Fruit fly (Drosophila melanogaster) whole organism, prepupa: Measurements from ENCODE around the gene Ubi-p63E.
A peak's percentile ranks its signal among the peaks of the same experiment; 100 is the strongest.

Experiments
- CG10669 ChIP-seq: fragments of 200-800 bp; sonication (Bioruptor generic); optimal IDR thresholded peaks from 3 replicates; lab custom pipeline; 2018; ENCODE audit warnings: missing biosample characterization, mild to moderate bottlenecking, missing genetic modification characterization, moderate library complexity
- CG11294 ChIP-seq: fragments of 200-800 bp; sonication (Bioruptor generic); IDR thresholded peaks from 2 replicates; pipeline ENCODE4 v1.3.6; 2022; ENCODE audit warnings: missing biosample characterization, missing genetic modification characterization
- CG11762 ChIP-seq: fragments of 200-800 bp; sonication (Bioruptor generic); optimal IDR thresholded peaks from 3 replicates; lab custom pipeline; 2016; ENCODE audit warnings: missing biosample characterization, missing genetic modification characterization; ENCODE audit not compliant: insufficient read depth
- CG15336 ChIP-seq: fragments of 200-800 bp; sonication (Bioruptor generic); IDR thresholded peaks from 2 replicates; pipeline ENCODE4 v1.3.6; 2022; ENCODE audit warnings: missing biosample characterization, missing genetic modification characterization
- CG16779 ChIP-seq: fragments of 200-800 bp; sonication (Bioruptor generic); optimal IDR thresholded peaks from 3 replicates; lab custom pipeline; 2017; ENCODE audit warnings: missing biosample characterization, mild to moderate bottlenecking, missing genetic modification characterization
- CG3032 ChIP-seq: fragments of 200-800 bp; optimal IDR thresholded peaks from 2 replicates; lab custom pipeline; 2019; ENCODE audit warnings: missing biosample characterization, mild to moderate bottlenecking, missing genetic modification characterization, moderate library complexity
- CG31627 ChIP-seq: fragments of 200-800 bp; sonication (Bioruptor generic); optimal IDR thresholded peaks from 3 replicates; lab custom pipeline; 2016; ENCODE audit warnings: missing biosample characterization, missing genetic modification characterization
- CG3919 ChIP-seq: fragments of 200-800 bp; sonication (Bioruptor generic); optimal IDR thresholded peaks from 3 replicates; lab custom pipeline; 2016; ENCODE audit warnings: missing biosample characterization, missing genetic modification characterization
- CG4318 ChIP-seq: fragments of 200-800 bp; sonication (Bioruptor generic); optimal IDR thresholded peaks from 3 replicates; lab custom pipeline; 2017; ENCODE audit warnings: missing biosample characterization, mild to moderate bottlenecking, missing genetic modification characterization
- CG6163 ChIP-seq: fragments of 200-800 bp; sonication (Bioruptor generic); IDR thresholded peaks from 3 replicates; pipeline ENCODE4 v1.3.6; 2022; ENCODE audit warnings: missing biosample characterization, missing genetic modification characterization
- CG6276 ChIP-seq: fragments of 200-800 bp; sonication (Bioruptor generic); optimal IDR thresholded peaks from 2 replicates; lab custom pipeline; 2017; ENCODE audit warnings: missing biosample characterization, mild to moderate bottlenecking, missing genetic modification characterization
- CG6792 ChIP-seq: fragments of 200-800 bp; sonication (Bioruptor generic); optimal IDR thresholded peaks from 3 replicates; lab custom pipeline; 2016; ENCODE audit warnings: missing biosample characterization, missing genetic modification characterization
- CG6808 ChIP-seq: fragments of 200-800 bp; sonication (Bioruptor generic); optimal IDR thresholded peaks from 3 replicates; lab custom pipeline; 2017; ENCODE audit warnings: missing biosample characterization, missing genetic modification characterization, mild to moderate bottlenecking, moderate library complexity, missing genetic modification reagents
- CG6854 ChIP-seq: fragments of 200-800 bp; sonication (Bioruptor generic); optimal IDR thresholded peaks from 2 replicates; lab custom pipeline; 2017; ENCODE audit warnings: missing biosample characterization, mild to moderate bottlenecking, missing genetic modification characterization
- CG7368 ChIP-seq: fragments of 200-800 bp; sonication (Bioruptor generic); optimal IDR thresholded peaks from 3 replicates; lab custom pipeline; 2016; ENCODE audit warnings: missing biosample characterization, missing genetic modification characterization
- CG8632 ChIP-seq: fragments of 200-800 bp; sonication (Bioruptor generic); optimal IDR thresholded peaks from 3 replicates; lab custom pipeline; 2016; ENCODE audit warnings: missing biosample characterization, missing genetic modification characterization
- CG9139 ChIP-seq: fragments of 200-800 bp; sonication (Bioruptor generic); optimal IDR thresholded peaks from 3 replicates; lab custom pipeline; 2017; ENCODE audit warnings: missing biosample characterization, mild to moderate bottlenecking, missing genetic modification characterization
- Eip78C ChIP-seq: fragments of 200-800 bp; sonication (Bioruptor generic); peaks from one replicate; lab custom pipeline; 2016; ENCODE audit warnings: missing biosample characterization, missing genetic modification characterization
- Ets21C ChIP-seq: fragments of 200-800 bp; sonication (Bioruptor generic); optimal IDR thresholded peaks from 3 replicates; lab custom pipeline; 2016; ENCODE audit warnings: missing biosample characterization, missing genetic modification characterization
- Ets96B ChIP-seq: fragments of 200-800 bp; optimal IDR thresholded peaks from 2 replicates; lab custom pipeline; 2019; ENCODE audit warnings: missing biosample characterization, mild to moderate bottlenecking, missing genetic modification characterization, moderate library complexity
- Lpt ChIP-seq: fragments of 200-800 bp; sonication (Bioruptor generic); optimal IDR thresholded peaks from 3 replicates; lab custom pipeline; 2016; ENCODE audit warnings: missing biosample characterization, missing genetic modification characterization
- Met ChIP-seq: fragments of 200-800 bp; sonication (Bioruptor generic); optimal IDR thresholded peaks from 3 replicates; lab custom pipeline; 2016; ENCODE audit warnings: missing biosample characterization, missing genetic modification characterization
- OdsH ChIP-seq: fragments of 200-800 bp; sonication (Bioruptor generic); optimal IDR thresholded peaks from 3 replicates; lab custom pipeline; 2016; ENCODE audit warnings: missing biosample characterization, missing genetic modification characterization
- Sox102F ChIP-seq: fragments of 200-800 bp; sonication (Bioruptor generic); optimal IDR thresholded peaks from 2 replicates; lab custom pipeline; 2016; ENCODE audit warnings: missing biosample characterization, mild to moderate bottlenecking, missing genetic modification characterization
- Sox14 ChIP-seq: fragments of 200-800 bp; sonication (Bioruptor generic); optimal IDR thresholded peaks from 3 replicates; lab custom pipeline; 2016; ENCODE audit warnings: missing biosample characterization, missing genetic modification characterization
- Sox15 ChIP-seq: fragments of 200-800 bp; sonication (Bioruptor generic); optimal IDR thresholded peaks from 3 replicates; lab custom pipeline; 2016; ENCODE audit warnings: missing biosample characterization, missing genetic modification characterization
- achi ChIP-seq: fragments of 200-800 bp; sonication (Bioruptor generic); optimal IDR thresholded peaks from 3 replicates; lab custom pipeline; 2016; ENCODE audit warnings: missing biosample characterization, missing genetic modification characterization
- cyc ChIP-seq: fragments of 200-800 bp; sonication (Bioruptor generic); optimal IDR thresholded peaks from 3 replicates; lab custom pipeline; 2016; ENCODE audit warnings: missing biosample characterization, missing genetic modification characterization
- dac ChIP-seq: fragments of 200-800 bp; sonication (Bioruptor generic); optimal IDR thresholded peaks from 2 replicates; lab custom pipeline; 2017; ENCODE audit warnings: missing biosample characterization, mild to moderate bottlenecking, missing genetic modification characterization
- eg ChIP-seq: fragments of 200-800 bp; sonication (Bioruptor generic); IDR thresholded peaks from 3 replicates; pipeline ENCODE4 v1.3.6; 2022; ENCODE audit warnings: missing biosample characterization, missing genetic modification characterization
- esn ChIP-seq: fragments of 200-800 bp; sonication (Bioruptor generic); optimal IDR thresholded peaks from 2 replicates; lab custom pipeline; 2016; ENCODE audit warnings: missing biosample characterization, mild to moderate bottlenecking, missing genetic modification characterization, moderate library complexity
- fd59A ChIP-seq: fragments of 200-800 bp; sonication (Bioruptor generic); optimal IDR thresholded peaks from 2 replicates; lab custom pipeline; 2017; ENCODE audit warnings: missing biosample characterization, mild to moderate bottlenecking, missing genetic modification characterization, missing genetic modification reagents
- fkh ChIP-seq: fragments of 200-800 bp; sonication (Bioruptor generic); optimal IDR thresholded peaks from 3 replicates; lab custom pipeline; 2017; ENCODE audit warnings: missing biosample characterization, mild to moderate bottlenecking, missing genetic modification characterization, moderate library complexity
- lz ChIP-seq: fragments of 200-800 bp; sonication (Bioruptor generic); optimal IDR thresholded peaks from 3 replicates; lab custom pipeline; 2016; ENCODE audit warnings: missing biosample characterization, missing genetic modification characterization
- net ChIP-seq: fragments of 200-800 bp; sonication (Bioruptor generic); optimal IDR thresholded peaks from 3 replicates; lab custom pipeline; 2016; ENCODE audit warnings: missing biosample characterization, missing genetic modification characterization
- salr ChIP-seq, 2 experiments: fragments of 200-800 bp; sonication (Bioruptor generic); optimal IDR thresholded peaks; 3 replicates each; lab custom pipeline; 2016 to 2018; ENCODE audit warnings: missing biosample characterization in 2 of 2, missing genetic modification characterization in 2 of 2, mild to moderate bottlenecking in 1 of 2
- ss ChIP-seq, 2 experiments: fragments of 200-800 bp; sonication (Bioruptor generic); optimal IDR thresholded peaks; 2 replicates in 1 of 2; 3 replicates in 1 of 2; lab custom pipeline; 2017 to 2018; ENCODE audit warnings: mild to moderate bottlenecking in 2 of 2, missing biosample characterization in 2 of 2, missing genetic modification characterization in 2 of 2, moderate library complexity in 1 of 2
- svp ChIP-seq: fragments of 200-800 bp; sonication (Bioruptor generic); peaks from one replicate; lab custom pipeline; 2016; ENCODE audit warnings: missing biosample characterization, missing genetic modification characterization
- vri ChIP-seq: fragments of 200-800 bp; sonication (Bioruptor generic); optimal IDR thresholded peaks from 3 replicates; lab custom pipeline; 2016; ENCODE audit warnings: missing biosample characterization, mild to moderate bottlenecking, missing genetic modification characterization

The Ubi-p63E gene

DNA sequence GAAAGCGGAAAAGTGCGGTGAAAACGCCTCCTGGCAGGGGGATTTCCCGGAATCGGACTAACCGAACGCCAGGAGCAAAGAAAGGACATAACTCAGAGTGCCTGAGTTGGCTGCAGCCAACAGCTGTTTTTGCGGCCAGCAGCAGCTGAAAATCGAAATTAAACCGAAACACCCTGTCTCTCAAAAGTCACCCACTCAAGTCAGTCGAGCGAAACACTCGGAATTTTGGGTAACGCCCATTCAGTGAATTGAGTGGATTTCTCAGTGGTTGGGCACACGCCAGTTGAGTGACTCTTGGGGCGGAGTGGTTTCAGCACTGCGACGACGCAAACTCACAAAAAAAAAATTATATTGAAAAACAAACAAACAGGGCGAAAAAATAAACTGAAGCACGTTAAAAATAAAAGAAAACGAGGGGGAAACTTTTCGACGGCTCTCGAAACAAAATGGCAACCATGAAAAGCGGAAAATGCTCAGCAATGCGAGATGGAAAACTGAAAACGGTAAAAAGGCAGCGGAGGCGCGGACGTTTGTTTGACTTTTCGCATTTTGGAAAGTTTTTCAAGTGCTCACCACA, 24.2 kb downstream of the Ubi-p63E start (continued):
- peak; percentile 82 for TF ChIP-seq CG16779
- no peak for TF ChIP-seq svp
- TF ChIP-seq Sox14 = no peak
- peak; percentile 84 for TF ChIP-seq CG6808 (GFP tag; lab: Kevin White, UChicago)
- peak; percentile 21; the same call in 1 of the 2 replicates for TF ChIP-seq CG11294 (GFP tag; lab: Robert Waterston, UW)
- TF ChIP-seq fkh (GFP tag; lab: Kevin White, UChicago) = no peak
- no peak for TF ChIP-seq fd59A (GFP tag; lab: Kevin White, UChicago)
- peak; percentile 96 for TF ChIP-seq CG6163 (GFP tag; lab: Robert Waterston, UW)
- TF ChIP-seq CG7368 (GFP tag; lab: Kevin White, UChicago) = peak; percentile 77
- TF ChIP-seq Ets21C = no peak
- TF ChIP-seq Eip78C (GFP tag; lab: Kevin White, UChicago) = peak; percentile 74
- TF ChIP-seq CG11762 = no peak
- peak; percentile 35 for TF ChIP-seq vri (GFP tag; lab: Kevin White, UChicago)

DNA sequence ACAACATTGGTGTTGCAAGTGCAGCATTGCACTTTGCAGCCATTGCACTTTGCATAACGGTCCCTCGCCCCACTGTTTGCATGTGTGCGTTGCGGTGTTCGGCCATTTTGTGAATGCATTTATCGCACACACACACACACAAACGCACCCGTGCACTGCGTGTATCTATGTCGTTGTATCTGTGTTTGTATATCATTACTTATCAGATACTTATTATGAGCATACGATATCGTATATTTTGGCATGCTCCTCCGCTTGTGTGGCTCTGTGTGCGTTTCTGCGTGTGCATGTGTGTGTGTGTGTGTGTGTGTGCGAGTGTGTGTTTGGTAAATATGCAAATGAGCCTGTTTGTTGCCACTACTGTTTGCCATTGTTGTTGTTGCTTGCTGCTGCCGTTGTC, 26.1 kb downstream of the Ubi-p63E start:
- TF ChIP-seq Sox15 (GFP tag; lab: Kevin White, UChicago) (no peak), CG3919 (GFP tag; lab: Kevin White, UChicago) (peak; percentile 9), fkh (GFP tag; lab: Kevin White, UChicago) (peak; percentile 19), Eip78C (GFP tag; lab: Kevin White, UChicago) (no peak), CG6276 (GFP tag; lab: Kevin White, UChicago) (no peak), Lpt (GFP tag; lab: Kevin White, UChicago) (no peak), CG6163 (GFP tag; lab: Robert Waterston, UW) (no peak), vri (GFP tag; lab: Kevin White, UChicago) (no peak), eg (GFP tag; lab: Robert Waterston, UW) (no peak), CG9139 (no peak)

DNA sequence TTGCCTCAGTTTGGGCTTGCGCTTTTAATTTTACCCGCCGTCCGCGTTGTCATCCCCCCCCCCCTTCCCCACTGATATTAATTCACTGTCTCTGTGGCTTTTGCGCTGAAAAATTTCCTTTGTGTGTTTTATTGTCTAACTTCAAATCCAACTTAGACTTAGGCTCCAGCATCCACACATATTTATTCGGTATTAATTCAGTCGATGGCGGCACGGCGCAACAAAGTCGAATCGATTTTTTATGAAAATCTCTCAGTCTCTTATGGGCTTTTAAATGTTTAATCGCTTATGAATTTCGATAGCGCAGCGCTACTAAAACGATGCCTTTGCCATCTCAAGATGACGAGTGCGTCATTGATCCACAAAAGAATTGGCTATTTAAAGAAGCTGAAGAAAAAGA, 27.0 kb downstream of the Ubi-p63E start:
- TF ChIP-seq vri (GFP tag; lab: Kevin White, UChicago) = no peak
- no peak for TF ChIP-seq CG7368 (GFP tag; lab: Kevin White, UChicago)
- no peak for TF ChIP-seq net (GFP tag; lab: Kevin White, UChicago)
- no peak for TF ChIP-seq CG3919 (GFP tag; lab: Kevin White, UChicago)
- TF ChIP-seq CG6792 (GFP tag; lab: Kevin White, UChicago) = no peak
- TF ChIP-seq CG11294 (GFP tag; lab: Robert Waterston, UW) = no peak
- no peak for TF ChIP-seq CG6276 (GFP tag; lab: Kevin White, UChicago)
- no peak for TF ChIP-seq cyc
- no peak for TF ChIP-seq fd59A (GFP tag; lab: Kevin White, UChicago)
- no peak for TF ChIP-seq fkh (GFP tag; lab: Kevin White, UChicago)
- no peak for TF ChIP-seq CG6854 (GFP tag; lab: Kevin White, UChicago)
- TF ChIP-seq Met (GFP tag; lab: Kevin White, UChicago) = no peak
- TF ChIP-seq salr (GFP tag; optimal IDR thresholded peaks at IDR 0.05; lab: Kevin White, UChicago) = no peak
- no peak for TF ChIP-seq CG3032 (tag; lab: Kevin White, UChicago)
- no peak for TF ChIP-seq CG6163 (GFP tag; lab: Robert Waterston, UW)
- no peak for TF ChIP-seq OdsH (GFP tag; lab: Kevin White, UChicago)
- no peak for TF ChIP-seq achi (GFP tag; lab: Kevin White, UChicago)
- TF ChIP-seq CG31627 (GFP tag; lab: Kevin White, UChicago) = no peak
- no peak for TF ChIP-seq Sox102F (GFP tag; lab: Kevin White, UChicago)

DNA sequence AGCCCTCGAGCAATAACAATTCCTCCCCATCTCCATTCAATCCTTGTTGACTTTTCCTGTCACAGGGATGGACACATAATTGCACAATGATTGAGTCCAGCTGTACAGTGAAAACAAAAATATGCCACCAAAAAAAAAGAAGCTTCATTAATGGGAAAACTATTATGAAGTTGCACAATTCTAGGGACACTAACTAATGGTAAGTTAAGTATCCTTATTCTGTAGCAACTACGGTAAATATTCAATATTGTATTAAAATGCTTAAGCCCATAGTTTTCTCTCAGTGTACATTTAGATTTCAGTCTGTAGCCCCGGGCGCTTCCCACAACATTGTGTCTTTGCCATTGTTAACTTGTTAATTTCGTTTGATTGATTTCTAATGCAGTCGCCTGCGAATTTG, 28.0 kb downstream of the Ubi-p63E start:
- TF ChIP-seq CG4318 (GFP tag; lab: Kevin White, UChicago) = no peak
- TF ChIP-seq lz (GFP tag; lab: Kevin White, UChicago) = no peak
- TF ChIP-seq CG10669 = no peak
- TF ChIP-seq CG6854 (GFP tag; lab: Kevin White, UChicago) = no peak
- TF ChIP-seq Sox102F (GFP tag; lab: Kevin White, UChicago) = no peak
- no peak for TF ChIP-seq CG15336 (GFP tag; lab: Robert Waterston, UW)
- no peak for TF ChIP-seq salr (GFP tag; optimal IDR thresholded peaks at IDR 0.05; lab: Kevin White, UChicago)
- no peak for TF ChIP-seq CG6808 (GFP tag; lab: Kevin White, UChicago)
- no peak for TF ChIP-seq CG11762
- no peak for TF ChIP-seq esn (GFP tag; lab: Kevin White, UChicago)
- no peak for TF ChIP-seq OdsH (GFP tag; lab: Kevin White, UChicago)
- TF ChIP-seq CG9139 = no peak
- no peak for TF ChIP-seq CG8632 (GFP tag; lab: Kevin White, UChicago)
- no peak for TF ChIP-seq Ets96B (tag; lab: Kevin White, UChicago)
- TF ChIP-seq ss (GFP tag; optimal IDR thresholded peaks at IDR 0.05; lab: Kevin White, UChicago) = no peak
- TF ChIP-seq dac = no peak
- TF ChIP-seq cyc = no peak
